Worm (Caenorhabditis elegans) whole organism, L2 larva: ENCODE measurements around the gene nhr-111.
A peak's percentile ranks its signal among the peaks of the same experiment; 100 is the strongest.

ENCODE experiments used
- C34F6.9 ChIP-seq: fragments of 150-350 bp; optimal IDR thresholded peaks from 2 replicates; lab custom pipeline; 2014; ENCODE audit warnings: missing biosample characterization, missing genetic modification characterization
- F13H6.1 ChIP-seq: sonication (generic microtip); optimal IDR thresholded peaks from 2 replicates; lab custom pipeline; 2016; ENCODE audit warnings: missing genetic modification characterization, missing compliant biosample characterization
- R02D3.7 ChIP-seq: fragments of 150-350 bp; optimal IDR thresholded peaks from 2 replicates; lab custom pipeline; 2014; ENCODE audit warnings: missing biosample characterization, missing genetic modification characterization
- Y55F3AM.14 ChIP-seq: fragments of 200-800 bp; sonication (Bioruptor generic); optimal IDR thresholded peaks from 2 replicates; lab custom pipeline; 2018; ENCODE audit warnings: mild to moderate bottlenecking, missing genetic modification characterization, missing compliant biosample characterization
- ZK546.5 ChIP-seq: sonication (generic microtip); optimal IDR thresholded peaks from 2 replicates; lab custom pipeline; 2017; ENCODE audit warnings: missing biosample characterization, missing genetic modification characterization
- alr-1 ChIP-seq: fragments of 150-350 bp; optimal IDR thresholded peaks from 2 replicates; lab custom pipeline; 2014; ENCODE audit warnings: missing biosample characterization, missing genetic modification characterization
- aly-2 ChIP-seq: fragments of 150-350 bp; optimal IDR thresholded peaks from 2 replicates; lab custom pipeline; 2014; ENCODE audit warnings: missing biosample characterization, missing genetic modification characterization
- blmp-1 ChIP-seq: sonication (generic microtip); optimal IDR thresholded peaks from 2 replicates; lab custom pipeline; 2017; ENCODE audit warnings: missing genetic modification characterization, mild to moderate bottlenecking, missing compliant biosample characterization, antibody characterized with exemption, moderate library complexity; ENCODE audit not compliant: insufficient read depth
- ceh-16 ChIP-seq: fragments of 150-350 bp; optimal IDR thresholded peaks from 2 replicates; lab custom pipeline; 2014; ENCODE audit warnings: missing biosample characterization, missing genetic modification characterization
- ceh-82 ChIP-seq: fragments of 150-350 bp; optimal IDR thresholded peaks from 2 replicates; lab custom pipeline; 2014; ENCODE audit warnings: missing biosample characterization, missing genetic modification characterization
- egl-27 ChIP-seq: sonication (generic microtip); optimal IDR thresholded peaks from 3 replicates; lab custom pipeline; 2017; ENCODE audit warnings: missing biosample characterization, missing genetic modification reagents, missing genetic modification characterization
- elt-3 ChIP-seq: sonication (generic microtip); optimal IDR thresholded peaks from 2 replicates; lab custom pipeline; 2017; ENCODE audit warnings: missing biosample characterization, missing genetic modification characterization
- fos-1 ChIP-seq: fragments of 150-350 bp; optimal IDR thresholded peaks from 2 replicates; lab custom pipeline; 2014; ENCODE audit warnings: missing biosample characterization, missing genetic modification characterization
- gmeb-1 ChIP-seq: fragments of 150-350 bp; optimal IDR thresholded peaks from 2 replicates; lab custom pipeline; 2014; ENCODE audit warnings: missing biosample characterization, missing genetic modification characterization
- lsy-2 ChIP-seq, 2 experiments: fragments of 150-350 bp in 1 of 2; sonication (generic microtip) in 1 of 2; optimal IDR thresholded peaks; 2 replicates each; lab custom pipeline; 2014 to 2017; ENCODE audit warnings: missing biosample characterization in 2 of 2, missing genetic modification characterization in 2 of 2
- mab-5 ChIP-seq: fragments of 150-350 bp; optimal IDR thresholded peaks from 2 replicates; lab custom pipeline; 2014; ENCODE audit warnings: missing biosample characterization, missing genetic modification characterization
- nhr-11 ChIP-seq: fragments of 150-350 bp; optimal IDR thresholded peaks from 2 replicates; lab custom pipeline; 2014; ENCODE audit warnings: missing biosample characterization, missing genetic modification characterization
- nhr-12 ChIP-seq: fragments of 150-350 bp; optimal IDR thresholded peaks from 2 replicates; lab custom pipeline; 2014; ENCODE audit warnings: missing biosample characterization, missing genetic modification characterization
- nhr-129 ChIP-seq: fragments of 150-350 bp; optimal IDR thresholded peaks from 2 replicates; lab custom pipeline; 2014; ENCODE audit warnings: missing biosample characterization, missing genetic modification characterization
- nhr-21 ChIP-seq: fragments of 150-350 bp; optimal IDR thresholded peaks from 2 replicates; lab custom pipeline; 2014; ENCODE audit warnings: missing biosample characterization, missing genetic modification characterization
- nhr-23 ChIP-seq: fragments of 150-350 bp; optimal IDR thresholded peaks from 2 replicates; lab custom pipeline; 2014; ENCODE audit warnings: missing biosample characterization, missing genetic modification reagents, missing genetic modification characterization
- nhr-25 ChIP-seq: fragments of 150-350 bp; sonication (generic microtip); optimal IDR thresholded peaks from 3 replicates; lab custom pipeline; 2014; ENCODE audit warnings: missing biosample characterization, missing genetic modification characterization
- sma-9 ChIP-seq, 2 experiments: fragments of 150-350 bp in 1 of 2; sonication (generic microtip) in 1 of 2; optimal IDR thresholded peaks; 2 replicates each; lab custom pipeline; 2014 to 2016; ENCODE audit warnings: missing genetic modification characterization in 2 of 2, mild to moderate bottlenecking in 1 of 2, missing biosample characterization in 1 of 2, missing compliant biosample characterization in 1 of 2, missing genetic modification reagents in 1 of 2, moderate library complexity in 1 of 2
- snpc-4 ChIP-seq: fragments of 150-350 bp; optimal IDR thresholded peaks from 2 replicates; lab custom pipeline; 2014; ENCODE audit warnings: missing biosample characterization, missing genetic modification characterization
- unc-55 ChIP-seq: fragments of 150-350 bp; sonication (generic microtip); optimal IDR thresholded peaks from 3 replicates; lab custom pipeline; 2014; ENCODE audit warnings: missing biosample characterization, missing genetic modification reagents, missing genetic modification characterization
- unc-62 ChIP-seq: fragments of 150-350 bp; optimal IDR thresholded peaks from 2 replicates; lab custom pipeline; 2014; ENCODE audit warnings: missing biosample characterization, missing genetic modification reagents, missing genetic modification characterization
- zag-1 ChIP-seq: fragments of 150-350 bp; optimal IDR thresholded peaks from 2 replicates; lab custom pipeline; 2014; ENCODE audit warnings: missing biosample characterization, missing genetic modification characterization
- ztf-1 ChIP-seq: fragments of 200-800 bp; sonication (Bioruptor generic); conservative IDR thresholded peaks from 2 replicates; pipeline ENCODE4 v1.3.6; 2022; ENCODE audit warnings: missing genetic modification characterization, missing compliant biosample characterization
- ztf-4 ChIP-seq: fragments of 150-350 bp; optimal IDR thresholded peaks from 2 replicates; lab custom pipeline; 2014; ENCODE audit warnings: missing biosample characterization, missing genetic modification characterization

Gene nhr-111

DNA sequence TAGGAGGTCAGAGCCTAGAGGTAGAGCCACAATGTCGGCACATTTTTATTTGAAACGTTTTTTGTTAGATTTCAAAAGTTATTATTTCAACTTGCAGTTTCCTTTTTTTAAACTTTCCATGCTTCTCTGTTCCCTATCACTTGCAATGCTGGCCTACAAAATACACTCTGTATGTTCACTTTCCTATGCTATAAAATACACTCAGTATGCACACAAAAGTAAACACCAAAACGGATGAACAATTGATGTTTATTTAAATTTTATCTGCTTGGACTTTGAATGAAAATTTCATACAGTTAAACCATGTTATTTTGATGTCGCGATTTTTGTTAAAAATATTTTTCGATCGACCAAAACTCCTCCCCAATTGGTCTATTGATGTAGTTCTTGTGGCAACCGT, 44.0 kb downstream of the nhr-111 start:
- TF ChIP-seq zag-1 (tag; lab: Kevin White, UChicago) (no peak), ceh-82 (tag; lab: Kevin White, UChicago) (no peak), mab-5 (no peak), nhr-21 (tag; lab: Kevin White, UChicago) (no peak), nhr-23 (tag; lab: Kevin White, UChicago) (no peak), aly-2 (tag; lab: Kevin White, UChicago) (no peak), egl-27 (tag; lab: Kevin White, UChicago) (no peak), nhr-11 (no peak), nhr-12 (tag; lab: Kevin White, UChicago) (no peak), Y55F3AM.14 (GFP tag; lab: Kevin White, UChicago) (no peak), C34F6.9 (tag; lab: Kevin White, UChicago) (no peak), ztf-1 (GFP tag; lab: Robert Waterston, UW) (no peak), lsy-2 (tag; optimal IDR thresholded peaks at IDR 0.05; lab: Kevin White, UChicago) (no peak), F13H6.1 (no peak)
- TF ChIP-seq, all 48 proteins: peak for 0

- TF ChIP-seq unc-55 (GFP tag; lab: Kevin White, UChicago) (no peak), nhr-25 (tag; lab: Kevin White, UChicago) (no peak), alr-1 (tag; lab: Kevin White, UChicago) (no peak), nhr-129 (no peak), blmp-1 (tag; lab: Kevin White, UChicago) (no peak), nhr-23 (tag; lab: Kevin White, UChicago) (no peak), ztf-4 (tag; lab: Kevin White, UChicago) (no peak), ZK546.5 (tag; lab: Kevin White, UChicago) (no peak), gmeb-1 (no peak), ceh-16 (no peak), unc-62 (no peak), fos-1 (peak; percentile 69), R02D3.7 (tag; lab: Kevin White, UChicago) (no peak), sma-9 (GFP tag; optimal IDR thresholded peaks at IDR 0.05; lab: Kevin White, UChicago) (peak; percentile 57), sma-9 (tag; optimal IDR thresholded peaks at IDR 0.05; lab: Kevin White, UChicago) (no peak)
Observed at ce11 chrV:16080039-16080438, 44.6 kb downstream of the nhr-111 start.

DNA sequence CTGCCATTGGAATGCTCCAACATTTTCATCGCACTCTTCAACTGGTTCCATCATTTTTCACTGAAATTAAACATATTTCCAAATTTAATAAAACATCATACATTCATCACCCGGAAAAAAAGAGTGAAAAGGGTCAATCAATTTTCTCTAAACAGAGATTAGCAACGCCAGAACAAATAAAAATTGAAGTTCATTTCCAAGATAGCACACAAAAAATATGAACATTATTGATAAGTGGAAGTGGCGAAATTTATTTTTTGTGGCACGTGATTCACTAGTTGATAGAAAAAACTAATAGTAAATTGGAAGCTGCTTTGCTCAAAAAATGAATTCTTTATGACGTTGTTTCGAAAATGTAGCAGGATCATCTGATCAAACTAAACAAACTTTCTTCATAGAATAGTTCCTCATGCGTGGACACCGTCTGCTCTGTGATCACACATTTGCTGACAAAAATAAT, 49.4 kb downstream of the nhr-111 start, which contains the start of the genes F14H3.12 and srj-29:
Gene F14H3.12 (minus strand): TSS at position 74 of the 460 bp plus-strand sequence.
Gene srj-29 (plus strand): TSS at position 410 of the 460 bp plus-strand sequence.
- TF ChIP-seq ceh-16 (no peak), fos-1 (peak; percentile 30)

DNA sequence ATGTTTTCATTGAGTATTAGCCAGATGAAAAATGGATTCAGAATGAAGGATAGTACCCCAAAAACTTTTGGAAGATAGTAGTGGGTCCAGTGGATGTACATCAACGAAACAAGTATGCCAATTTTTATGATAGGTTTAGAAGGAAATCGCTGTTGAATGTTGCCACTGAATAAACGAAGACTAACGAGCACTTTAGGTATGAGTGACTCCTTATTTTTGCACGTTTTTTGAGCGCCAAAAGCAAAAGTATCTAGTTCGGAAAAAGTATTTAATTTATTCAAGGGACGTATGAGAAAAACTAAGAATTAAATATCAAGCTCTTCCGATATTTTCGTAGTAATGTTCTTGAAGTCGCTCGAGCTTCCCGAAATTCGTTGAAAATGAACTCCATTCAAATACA, 50.8 kb downstream of the nhr-111 start, which contains the start of gene srj-10:
Gene srj-10 (minus strand): TSS at position 101 of the 400 bp plus-strand sequence.
- TF ChIP-seq elt-3 (tag; lab: Kevin White, UChicago) = no peak
- TF ChIP-seq snpc-4 = no peak
- no peak for TF ChIP-seq Y55F3AM.14 (GFP tag; lab: Kevin White, UChicago)
- no peak for TF ChIP-seq ztf-1 (GFP tag; lab: Robert Waterston, UW)
- TF ChIP-seq C34F6.9 (tag; lab: Kevin White, UChicago) = no peak
